Worm (Caenorhabditis elegans) whole organism, young adult: Measurements from ENCODE around the gene T07F8.1.

ENCODE experiments used
- B0035.1 ChIP-seq: sonication (generic microtip); optimal IDR thresholded peaks from 2 replicates; lab custom pipeline; 2016; ENCODE audit warnings: missing genetic modification characterization, mild to moderate bottlenecking, missing compliant biosample characterization, missing genotype, missing genetic modification reagents
- F23B12.7 ChIP-seq: sonication (generic microtip); optimal IDR thresholded peaks from 2 replicates; lab custom pipeline; 2017; ENCODE audit warnings: missing genetic modification characterization, mild to moderate bottlenecking, missing compliant biosample characterization, antibody characterized with exemption, moderate library complexity; ENCODE audit not compliant: insufficient read depth
- aptf-2 ChIP-seq: fragments of 200-800 bp; sonication (Bioruptor generic); conservative IDR thresholded peaks from 2 replicates; pipeline ENCODE4 v1.3.6; 2022; ENCODE audit warnings: missing genetic modification reagents, missing genetic modification characterization, missing compliant biosample characterization
- aptf-3 ChIP-seq: fragments of 200-800 bp; sonication (Bioruptor generic); IDR thresholded peaks from 2 replicates; pipeline ENCODE4 v1.3.6; 2022; ENCODE audit warnings: missing genetic modification characterization, missing compliant biosample characterization
- ceh-100 ChIP-seq: fragments of 200-800 bp; sonication (Bioruptor generic); IDR thresholded peaks from 2 replicates; pipeline ENCODE4 v1.3.6; 2022; ENCODE audit warnings: missing genetic modification reagents, missing genetic modification characterization, missing compliant biosample characterization
- hmg-1.2 ChIP-seq: fragments of 200-800 bp; sonication (Bioruptor generic); IDR thresholded peaks from 2 replicates; pipeline ENCODE4 v1.3.6; 2022; ENCODE audit warnings: missing genetic modification reagents, missing genetic modification characterization, missing compliant biosample characterization
- lag-1 ChIP-seq: fragments of 200-800 bp; sonication (Bioruptor generic); IDR thresholded peaks from 2 replicates; pipeline ENCODE4 v1.3.6; 2022; ENCODE audit warnings: missing genetic modification reagents, missing genetic modification characterization, missing compliant biosample characterization
- tlf-1 ChIP-seq: fragments of 200-800 bp; sonication (Bioruptor generic); optimal IDR thresholded peaks from 2 replicates; lab custom pipeline; 2018; ENCODE audit warnings: mild to moderate bottlenecking, missing genetic modification characterization, missing compliant biosample characterization
- ztf-18 ChIP-seq: sonication (generic microtip); optimal IDR thresholded peaks from 2 replicates; lab custom pipeline; 2016; ENCODE audit warnings: missing genotype, mild to moderate bottlenecking, missing genetic modification characterization, missing compliant biosample characterization
- ztf-3 ChIP-seq: fragments of 200-800 bp; sonication (Bioruptor generic); optimal IDR thresholded peaks from 2 replicates; lab custom pipeline; 2018; ENCODE audit warnings: mild to moderate bottlenecking, missing genetic modification characterization, missing compliant biosample characterization

DNA sequence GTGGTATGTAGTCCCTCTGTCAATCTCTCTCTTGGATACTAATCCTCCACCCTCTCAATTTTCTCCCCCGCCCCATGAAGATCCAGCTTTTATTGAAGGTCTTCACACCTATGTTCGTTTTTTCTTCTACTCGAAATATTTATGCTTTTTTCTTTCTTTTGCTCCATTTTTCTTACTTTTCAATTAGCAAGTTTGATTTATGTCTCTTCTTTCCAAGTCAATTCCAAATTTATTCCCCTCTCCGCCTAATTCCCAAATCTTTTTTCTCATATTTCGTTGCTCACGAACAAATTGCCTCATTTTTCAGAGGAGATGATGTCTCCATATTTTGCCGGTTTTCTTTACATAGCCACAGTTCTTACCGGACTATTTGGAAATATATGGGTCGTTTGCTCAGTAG lies 3.9 kb upstream of the T07F8.1 start, which contains the start of gene npr-31:
- TF ChIP-seq F23B12.7 (tag; lab: Kevin White, UChicago) (no peak), tlf-1 (GFP tag; lab: Kevin White, UChicago) (no peak), hmg-1.2 (no peak), B0035.1 (tag; lab: Kevin White, UChicago) (no peak), ztf-18 (tag; lab: Kevin White, UChicago) (no peak), lag-1 (GFP tag; lab: Robert Waterston, UW) (no peak), aptf-2 (GFP tag; lab: Robert Waterston, UW) (no peak), aptf-3 (GFP tag; lab: Robert Waterston, UW) (no peak), ceh-100 (GFP tag; lab: Robert Waterston, UW) (no peak), ztf-3 (GFP tag; lab: Kevin White, UChicago) (no peak)
